Worm (Caenorhabditis elegans): Measurements from ENCODE around the gene ZK1098.11.

ce11 chrIII:9585314-9585713 is 28.9 kb downstream of the ZK1098.11 start:
- TF ChIP-seq mab-5 (tag; optimal IDR thresholded peaks at IDR 0.05) (no peak), ceh-39 (tag; optimal IDR thresholded peaks at IDR 0.05) (no peak), zip-8 (tag; optimal IDR thresholded peaks at IDR 0.05) (no peak), pha-4 (tag; optimal IDR thresholded peaks at IDR 0.05) (no peak), elt-1 (tag; optimal IDR thresholded peaks at IDR 0.05; ENCODE audit: borderline replicate concordance, insufficient read depth) (no peak), blmp-1 (tag; optimal IDR thresholded peaks at IDR 0.05) (no peak), nhr-237 (tag; optimal IDR thresholded peaks at IDR 0.05) (no peak), ceh-43 (GFP tag; optimal IDR thresholded peaks at IDR 0.05) (no peak), nhr-76 (tag; optimal IDR thresholded peaks at IDR 0.05) (no peak), ztf-11 (tag; optimal IDR thresholded peaks at IDR 0.05) (no peak), hlh-1 (tag; optimal IDR thresholded peaks at IDR 0.05) (no peak), ces-1 (GFP tag; optimal IDR thresholded peaks at IDR 0.05) (peak; percentile 98), lsy-2 (tag; optimal IDR thresholded peaks at IDR 0.05) (no peak)
